Fruit fly (Drosophila melanogaster): Measurements from ENCODE around the gene Ald1.

Gene Ald1

DNA sequence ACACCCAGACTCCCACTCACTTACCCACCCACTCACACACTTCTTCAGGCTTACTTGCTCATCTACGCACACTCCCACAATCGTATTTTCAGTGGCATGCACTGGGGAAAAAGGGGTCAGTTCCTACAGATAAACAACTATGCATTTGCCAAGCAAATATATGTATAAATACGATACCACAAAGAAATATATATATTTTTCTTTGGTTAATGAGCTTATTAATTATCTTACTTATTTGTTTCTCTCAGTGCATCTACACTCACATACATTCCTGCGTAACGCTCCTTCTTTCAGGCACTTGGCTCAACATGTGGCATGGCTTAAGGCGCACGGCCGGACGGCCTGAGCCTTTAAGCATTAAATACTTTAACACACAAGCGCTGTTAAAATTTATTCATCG is 19.0 kb upstream of the Ald1 start (continued):
- no peak for TF ChIP-seq schlank (tag; optimal IDR thresholded peaks at IDR 0.05)
- TF ChIP-seq CG14014 (GFP tag; IDR thresholded peaks at IDR 0.05): peak; percentile 70
- TF ChIP-seq CG16779 (GFP tag; IDR thresholded peaks at IDR 0.05): no peak
- TF ChIP-seq CG30431 (GFP tag; optimal IDR thresholded peaks at IDR 0.05): no peak
- TF ChIP-seq CG17359 (tag; optimal IDR thresholded peaks at IDR 0.05): peak; percentile 66
- TF ChIP-seq aop (GFP tag; IDR thresholded peaks at IDR 0.05): no peak
- no peak for TF ChIP-seq kni (GFP tag; optimal IDR thresholded peaks at IDR 0.05)
- no peak for TF ChIP-seq CG4328 (GFP tag; optimal IDR thresholded peaks at IDR 0.05)
- no peak for TF ChIP-seq NK7.1 (GFP tag; optimal IDR thresholded peaks at IDR 0.05)
- no peak for TF ChIP-seq Camta (GFP tag; optimal IDR thresholded peaks at IDR 0.05)
- TF ChIP-seq tup (GFP tag; optimal IDR thresholded peaks at IDR 0.05): peak; percentile 32
- 0 out of 3 replicates have a peak, but pooled peaks have one; percentile 31 for TF ChIP-seq CG2889 (GFP tag; IDR thresholded peaks at IDR 0.05)
- TF ChIP-seq E2f1 (GFP tag; IDR thresholded peaks at IDR 0.05): peak; percentile 65
- no peak for TF ChIP-seq CG7987 (GFP tag; optimal IDR thresholded peaks at IDR 0.05)
- TF ChIP-seq HLHmδ (GFP tag; optimal IDR thresholded peaks at IDR 0.05): no peak
- no peak for TF ChIP-seq Sry-δ (GFP tag; optimal IDR thresholded peaks at IDR 0.05)
- no peak for TF ChIP-seq Dll (GFP tag; IDR thresholded peaks at IDR 0.05; ENCODE audit: partially characterized antibody)
- TF ChIP-seq jing (GFP tag; optimal IDR thresholded peaks at IDR 0.05): no peak
- TF ChIP-seq CG6175 (GFP tag; IDR thresholded peaks at IDR 0.05): no peak
- no peak for TF ChIP-seq CG9876 (GFP tag; optimal IDR thresholded peaks at IDR 0.05)
- TF ChIP-seq CG6654 (GFP tag; optimal IDR thresholded peaks at IDR 0.05): no peak
- peak; percentile 59 for TF ChIP-seq Fer3 (tag; optimal IDR thresholded peaks at IDR 0.05)
- no peak for TF ChIP-seq Optix (GFP tag; IDR thresholded peaks at IDR 0.05)
- TF ChIP-seq CG2120 (GFP tag; optimal IDR thresholded peaks at IDR 0.05): peak; percentile 80
- TF ChIP-seq CG11456 (GFP tag; IDR thresholded peaks at IDR 0.05): peak; percentile 74
- TF ChIP-seq CG9727 (GFP tag; optimal IDR thresholded peaks at IDR 0.05): peak; percentile 21
- TF ChIP-seq yki (optimal IDR thresholded peaks at IDR 0.05): no peak
- TF ChIP-seq Poxn (GFP tag; IDR thresholded peaks at IDR 0.05): no peak
- TF ChIP-seq CG3995 (GFP tag; optimal IDR thresholded peaks at IDR 0.05): no peak
- no peak for TF ChIP-seq zf30C (GFP tag; optimal IDR thresholded peaks at IDR 0.05)
- TF ChIP-seq run (tag; optimal IDR thresholded peaks at IDR 0.05): no peak
- no peak for TF ChIP-seq amos (GFP tag; IDR thresholded peaks at IDR 0.05; ENCODE audit: partially characterized antibody)
- TF ChIP-seq CG12391 (tag; optimal IDR thresholded peaks at IDR 0.05): no peak
- TF ChIP-seq B-H1 (GFP tag; IDR thresholded peaks at IDR 0.05): no peak
- no peak for TF ChIP-seq maf-S (GFP tag; optimal IDR thresholded peaks at IDR 0.05)
- no peak for TF ChIP-seq CG8388 (GFP tag; optimal IDR thresholded peaks at IDR 0.05)
- no peak for TF ChIP-seq grn (GFP tag; optimal IDR thresholded peaks at IDR 0.05)
- peak; percentile 12 for TF ChIP-seq chn (GFP tag; optimal IDR thresholded peaks at IDR 0.05)
- TF ChIP-seq CG2199 (GFP tag; IDR thresholded peaks at IDR 0.05): no peak
- TF ChIP-seq chm (GFP tag; IDR thresholded peaks at IDR 0.05): no peak
- no peak for TF ChIP-seq CG2202 (tag; optimal IDR thresholded peaks at IDR 0.05)
- TF ChIP-seq Hey (tag; optimal IDR thresholded peaks at IDR 0.05): no peak
- TF ChIP-seq CG15479 (GFP tag; optimal IDR thresholded peaks at IDR 0.05): no peak
- TF ChIP-seq CG2712 (tag; optimal IDR thresholded peaks at IDR 0.05): no peak
- no peak for TF ChIP-seq CG10431 (GFP tag; optimal IDR thresholded peaks at IDR 0.05)
- TF ChIP-seq Gsc (GFP tag; IDR thresholded peaks at IDR 0.05): no peak
- TF ChIP-seq ind (GFP tag; optimal IDR thresholded peaks at IDR 0.05): peak; percentile 46
- TF ChIP-seq CG16863 (GFP tag; optimal IDR thresholded peaks at IDR 0.05): no peak
- no peak for TF ChIP-seq CG14667 (GFP tag; IDR thresholded peaks at IDR 0.05)
- no peak for TF ChIP-seq CG4854 (GFP tag; optimal IDR thresholded peaks at IDR 0.05)
- no peak for TF ChIP-seq da (GFP tag; optimal IDR thresholded peaks at IDR 0.05)
- peak; percentile 65 for TF ChIP-seq CG15514 (GFP tag; optimal IDR thresholded peaks at IDR 0.05)
- TF ChIP-seq twi (tag; optimal IDR thresholded peaks at IDR 0.05): no peak
